Fruit fly (Drosophila melanogaster): ENCODE data around the gene Acsx2.

DNA sequence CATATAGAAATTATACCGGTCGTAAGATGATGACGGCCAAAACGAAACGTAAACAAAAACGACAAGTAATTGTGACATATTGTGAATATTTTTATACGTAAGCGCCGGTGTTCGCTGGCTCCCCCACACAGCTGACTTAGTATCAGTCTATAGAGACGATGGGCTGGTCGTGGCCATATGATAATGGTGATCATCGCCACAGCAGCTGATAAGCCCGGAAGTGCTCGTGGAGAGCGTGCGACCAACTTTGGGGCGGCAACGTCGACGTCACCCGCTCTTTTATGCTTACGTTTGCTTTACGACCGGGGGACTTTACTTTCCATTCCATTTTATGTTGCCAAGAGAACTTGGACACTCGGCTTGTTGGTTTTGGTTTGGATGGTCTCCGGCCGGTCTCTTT, 14.1 kb downstream of the Acsx2 start:
- TF ChIP-seq pan (optimal IDR thresholded peaks at IDR 0.05) (no peak), h (GFP tag; optimal IDR thresholded peaks at IDR 0.05) (no peak), dl (GFP tag; optimal IDR thresholded peaks at IDR 0.05; ENCODE audit: insufficient read depth in 1 of 2, partially characterized antibody in 2 of 2) (no peak)

Data from whole organism, wandering third instar larva.